Worm (Caenorhabditis elegans): ENCODE results near the gene top-2.

top-2 gene

DNA sequence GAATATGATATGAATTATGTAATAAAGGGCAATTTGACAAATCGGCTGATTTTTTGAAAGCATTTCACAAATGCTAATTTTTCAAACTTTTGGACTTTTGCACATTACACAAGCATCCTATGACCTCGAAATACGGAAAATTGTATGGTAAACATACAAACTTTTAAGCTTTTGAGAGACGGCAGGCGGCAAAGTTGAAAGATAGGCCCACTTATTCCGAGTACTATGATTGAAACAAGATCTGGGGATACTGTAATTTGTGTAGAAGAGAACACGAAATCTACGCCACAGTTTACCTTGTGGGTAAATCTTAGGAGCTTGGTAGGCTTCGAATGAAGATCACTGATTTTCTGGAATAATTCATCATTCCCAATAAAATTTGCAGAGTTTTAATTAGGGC is 8.7 kb downstream of the top-2 start, which contains the start of gene ZK930.6:
TSS of gene ZK930.6 (plus strand) at position 301 of the 400 bp plus-strand sequence.
- TF ChIP-seq unc-62 (GFP tag; optimal IDR thresholded peaks at IDR 0.05) = no peak
- TF ChIP-seq hlh-1 (tag; optimal IDR thresholded peaks at IDR 0.05) = no peak
- TF ChIP-seq lin-32 (GFP tag; optimal IDR thresholded peaks at IDR 0.05) = no peak
- no peak for TF ChIP-seq pha-4 (tag; optimal IDR thresholded peaks at IDR 0.05)
- no peak for TF ChIP-seq nhr-76 (tag; optimal IDR thresholded peaks at IDR 0.05)
- TF ChIP-seq M03D4.4 (tag; optimal IDR thresholded peaks at IDR 0.05) = no peak
- no peak for TF ChIP-seq nhr-237 (tag; optimal IDR thresholded peaks at IDR 0.05)
- TF ChIP-seq unc-39 (tag; optimal IDR thresholded peaks at IDR 0.05) = no peak
- no peak for TF ChIP-seq nhr-2 (tag; optimal IDR thresholded peaks at IDR 0.05)
- TF ChIP-seq lin-13 (tag; optimal IDR thresholded peaks at IDR 0.05) = no peak
- TF ChIP-seq elt-1 (tag; optimal IDR thresholded peaks at IDR 0.05; ENCODE audit: borderline replicate concordance, insufficient read depth) = no peak
- no peak for TF ChIP-seq unc-120 (tag; optimal IDR thresholded peaks at IDR 0.05; ENCODE audit: poor library complexity, severe bottlenecking)
- no peak for TF ChIP-seq flh-1 (GFP tag; optimal IDR thresholded peaks at IDR 0.05)

DNA sequence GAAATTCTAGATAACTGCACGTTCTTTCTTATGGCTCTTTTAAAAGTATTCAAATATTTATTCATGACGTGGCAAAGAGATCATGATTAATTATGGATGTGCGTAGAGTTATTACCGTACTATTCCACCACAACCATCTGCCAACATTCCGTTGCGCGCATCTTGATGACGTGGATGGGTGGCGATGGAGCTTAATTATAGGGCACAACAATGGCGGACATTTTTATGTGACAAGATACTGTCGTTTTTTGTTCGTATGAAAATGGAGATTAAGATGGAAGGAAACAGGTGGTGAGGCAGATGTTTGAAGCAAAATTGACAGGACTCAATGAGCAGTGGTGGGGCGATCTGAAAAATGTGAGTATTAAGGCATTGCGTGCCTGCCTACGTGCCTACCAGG is 12.8 kb downstream of the top-2 start:
- TF ChIP-seq mls-2 (tag; optimal IDR thresholded peaks at IDR 0.05) = no peak
- peak; percentile 14 for TF ChIP-seq nhr-12 (tag; optimal IDR thresholded peaks at IDR 0.05)
- TF ChIP-seq sptf-1 (tag; optimal IDR thresholded peaks at IDR 0.05) = peak; percentile 20
- TF ChIP-seq lin-32 (GFP tag; optimal IDR thresholded peaks at IDR 0.05) = peak; percentile 98
- no peak for TF ChIP-seq M03D4.4 (tag; optimal IDR thresholded peaks at IDR 0.05)
- TF ChIP-seq zip-8 (tag; optimal IDR thresholded peaks at IDR 0.05) = peak; percentile 40
- peak; percentile 50 for TF ChIP-seq nhr-2 (tag; optimal IDR thresholded peaks at IDR 0.05)
- no peak for TF ChIP-seq nhr-28 (tag; optimal IDR thresholded peaks at IDR 0.05)
- TF ChIP-seq lin-13 (tag; optimal IDR thresholded peaks at IDR 0.05) = no peak
- TF ChIP-seq nhr-76 (tag; optimal IDR thresholded peaks at IDR 0.05) = no peak
- no peak for TF ChIP-seq mab-5 (tag; optimal IDR thresholded peaks at IDR 0.05)
- no peak for TF ChIP-seq blmp-1 (tag; optimal IDR thresholded peaks at IDR 0.05)
- peak; percentile 6 for TF ChIP-seq mep-1 (tag; optimal IDR thresholded peaks at IDR 0.05)
- TF ChIP-seq ztf-11 (tag; optimal IDR thresholded peaks at IDR 0.05) = no peak
- peak; percentile 69 for TF ChIP-seq unc-62 (GFP tag; optimal IDR thresholded peaks at IDR 0.05)
- no peak for TF ChIP-seq elt-1 (tag; optimal IDR thresholded peaks at IDR 0.05; ENCODE audit: borderline replicate concordance, insufficient read depth)
- TF ChIP-seq lsy-2 (tag; optimal IDR thresholded peaks at IDR 0.05) = peak; percentile 31
- TF ChIP-seq cnd-1 (tag; optimal IDR thresholded peaks at IDR 0.05) = peak; percentile 88

DNA sequence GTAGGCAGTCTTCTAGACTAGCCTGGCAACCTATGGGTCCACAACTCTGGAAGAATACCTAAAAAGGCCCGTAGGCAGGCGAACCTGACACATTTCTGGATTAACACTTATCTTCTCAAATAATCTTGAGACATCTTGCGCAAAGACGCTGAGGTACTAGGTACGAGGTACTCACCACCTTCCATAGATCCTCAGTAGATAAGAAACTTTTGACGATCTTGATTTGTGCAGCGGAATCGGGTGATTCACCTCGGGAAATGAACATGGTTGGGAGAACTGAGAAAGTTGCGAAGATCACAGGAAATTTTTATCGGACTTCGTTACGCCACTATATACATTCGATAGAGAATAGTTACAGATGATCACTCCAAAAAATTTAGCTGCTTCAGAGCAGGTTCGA is 13.2 kb downstream of the top-2 start:
- TF ChIP-seq elt-1 (tag; optimal IDR thresholded peaks at IDR 0.05; ENCODE audit: borderline replicate concordance, insufficient read depth) = peak; percentile 86
- no peak for TF ChIP-seq cnd-1 (tag; optimal IDR thresholded peaks at IDR 0.05)
- no peak for TF ChIP-seq hlh-1 (tag; optimal IDR thresholded peaks at IDR 0.05)

DNA sequence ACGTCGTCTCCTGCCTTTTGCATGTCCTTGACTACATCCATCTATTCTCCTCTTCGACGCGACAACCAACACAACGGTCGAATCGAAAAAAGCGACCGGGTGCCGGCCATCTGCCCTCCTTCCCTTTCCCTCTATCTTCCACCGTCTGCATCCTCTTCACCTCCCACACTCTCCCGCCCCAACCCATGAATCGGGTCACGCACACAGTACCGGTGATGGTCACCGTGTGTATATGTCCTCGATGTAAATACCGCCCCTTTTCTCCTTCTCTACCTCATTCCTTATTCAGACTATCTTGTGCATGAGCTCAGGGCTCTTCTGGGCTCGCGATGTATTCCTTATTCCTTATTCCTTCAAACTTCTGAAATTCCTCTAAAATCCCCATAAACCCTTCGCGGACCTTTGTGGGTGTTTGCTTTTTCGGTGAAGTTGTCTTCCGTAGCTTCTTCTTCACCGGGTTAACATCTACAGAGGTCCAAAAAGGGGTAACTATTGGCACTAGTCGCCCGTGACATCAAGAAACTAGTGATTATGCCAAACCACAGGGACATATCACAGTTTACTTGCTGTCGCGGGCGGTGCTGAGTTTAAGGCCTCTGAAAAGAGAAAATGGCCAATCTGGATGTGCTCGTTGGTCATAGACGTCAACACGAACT is 14.6 kb downstream of the top-2 start:
- TF ChIP-seq drap-1 (GFP tag; optimal IDR thresholded peaks at IDR 0.05) (no peak), bed-3 (GFP tag; optimal IDR thresholded peaks at IDR 0.05) (no peak), nhr-2 (tag; optimal IDR thresholded peaks at IDR 0.05) (peak; percentile 68), pha-4 (tag; optimal IDR thresholded peaks at IDR 0.05) (no peak), nhr-12 (tag; optimal IDR thresholded peaks at IDR 0.05) (no peak), lin-13 (tag; optimal IDR thresholded peaks at IDR 0.05) (peak; percentile 24), cnd-1 (tag; optimal IDR thresholded peaks at IDR 0.05) (peak; percentile 94), nhr-76 (tag; optimal IDR thresholded peaks at IDR 0.05) (no peak), ces-1 (GFP tag; optimal IDR thresholded peaks at IDR 0.05) (no peak), mab-5 (tag; optimal IDR thresholded peaks at IDR 0.05) (no peak), lin-32 (GFP tag; optimal IDR thresholded peaks at IDR 0.05) (peak; percentile 81), blmp-1 (tag; optimal IDR thresholded peaks at IDR 0.05) (no peak), ceh-43 (GFP tag; optimal IDR thresholded peaks at IDR 0.05) (no peak), zip-8 (tag; optimal IDR thresholded peaks at IDR 0.05) (no peak), elt-1 (tag; optimal IDR thresholded peaks at IDR 0.05; ENCODE audit: borderline replicate concordance, insufficient read depth) (no peak), nhr-237 (tag; optimal IDR thresholded peaks at IDR 0.05) (no peak), lsy-2 (tag; optimal IDR thresholded peaks at IDR 0.05) (no peak), M03D4.4 (tag; optimal IDR thresholded peaks at IDR 0.05) (no peak), ceh-39 (tag; optimal IDR thresholded peaks at IDR 0.05) (no peak), sem-2 (GFP tag; optimal IDR thresholded peaks at IDR 0.05) (no peak), mep-1 (tag; optimal IDR thresholded peaks at IDR 0.05) (no peak), ztf-11 (tag; optimal IDR thresholded peaks at IDR 0.05) (peak; percentile 0), elt-3 (tag; optimal IDR thresholded peaks at IDR 0.05) (no peak), unc-39 (tag; optimal IDR thresholded peaks at IDR 0.05) (no peak), ceh-83 (GFP tag; optimal IDR thresholded peaks at IDR 0.05) (no peak), hlh-1 (tag; optimal IDR thresholded peaks at IDR 0.05) (no peak), mls-2 (tag; optimal IDR thresholded peaks at IDR 0.05) (peak; percentile 56), snpc-4 (tag; optimal IDR thresholded peaks at IDR 0.05) (no peak), tbx-8 (GFP tag; optimal IDR thresholded peaks at IDR 0.05) (no peak), sptf-1 (tag; optimal IDR thresholded peaks at IDR 0.05) (peak; percentile 37)
